Worm (Caenorhabditis elegans) whole organism, late embryonic: ENCODE results near the gene Y102A11A.1.
A peak's percentile ranks its signal among the peaks of the same experiment; 100 is the strongest.

Experiments used
- C38D4.7 ChIP-seq: fragments of 200-800 bp; sonication (Bioruptor generic); optimal IDR thresholded peaks from 2 replicates; lab custom pipeline; 2018; ENCODE audit warnings: mild to moderate bottlenecking, missing genetic modification characterization, moderate library complexity, missing compliant biosample characterization
- F13H6.1 ChIP-seq: sonication (generic microtip); optimal IDR thresholded peaks from 2 replicates; lab custom pipeline; 2016; ENCODE audit warnings: missing genetic modification characterization, missing compliant biosample characterization
- Y22D7AL.16 ChIP-seq: sonication (generic microtip); optimal IDR thresholded peaks from 2 replicates; lab custom pipeline; 2016; ENCODE audit warnings: missing genetic modification characterization, missing compliant biosample characterization
- ama-1 ChIP-seq: fragments of 150-350 bp; optimal IDR thresholded peaks from 2 replicates; lab custom pipeline; 2014
- ceh-14 ChIP-seq: sonication (generic microtip); optimal IDR thresholded peaks from 2 replicates; lab custom pipeline; 2016; ENCODE audit warnings: missing genotype, missing genetic modification characterization, missing compliant biosample characterization
- ceh-19 ChIP-seq: fragments of 200-800 bp; sonication (Bioruptor generic); optimal IDR thresholded peaks from 2 replicates; lab custom pipeline; 2018; ENCODE audit warnings: mild to moderate bottlenecking, missing genetic modification characterization, missing compliant biosample characterization
- ceh-22 ChIP-seq: sonication (generic microtip); optimal IDR thresholded peaks from 2 replicates; lab custom pipeline; 2017; ENCODE audit warnings: missing biosample characterization, missing genetic modification characterization
- ceh-24 ChIP-seq: sonication (generic microtip); optimal IDR thresholded peaks from 2 replicates; lab custom pipeline; 2016; ENCODE audit warnings: mild to moderate bottlenecking, missing genetic modification characterization, missing compliant biosample characterization
- ceh-31 ChIP-seq: sonication (generic microtip); optimal IDR thresholded peaks from 2 replicates; lab custom pipeline; 2016; ENCODE audit warnings: missing genetic modification characterization, missing compliant biosample characterization
- ceh-48 ChIP-seq: sonication (generic microtip); optimal IDR thresholded peaks from 2 replicates; lab custom pipeline; 2016; ENCODE audit warnings: missing genetic modification characterization, inconsistent platforms, missing compliant biosample characterization
- ceh-6 ChIP-seq: fragments of 200-800 bp; sonication (Bioruptor generic); optimal IDR thresholded peaks from 2 replicates; lab custom pipeline; 2018; ENCODE audit warnings: mild to moderate bottlenecking, missing genetic modification characterization, missing compliant biosample characterization
- dmd-4 ChIP-seq: sonication (generic microtip); optimal IDR thresholded peaks from 2 replicates; lab custom pipeline; 2016; ENCODE audit warnings: borderline replicate concordance, missing genetic modification characterization, missing compliant biosample characterization
- dve-1 ChIP-seq: sonication (generic microtip); optimal IDR thresholded peaks from 2 replicates; lab custom pipeline; 2017; ENCODE audit warnings: antibody characterized with exemption, mild to moderate bottlenecking, missing genetic modification characterization, missing compliant biosample characterization
- ets-4 ChIP-seq: sonication (generic microtip); optimal IDR thresholded peaks from 2 replicates; lab custom pipeline; 2016; ENCODE audit warnings: missing genetic modification characterization, missing compliant biosample characterization
- eyg-1 ChIP-seq: sonication (generic microtip); optimal IDR thresholded peaks from 2 replicates; lab custom pipeline; 2016; ENCODE audit warnings: missing genotype, missing genetic modification characterization, missing compliant biosample characterization
- fkh-10 ChIP-seq: fragments of 150-350 bp; optimal IDR thresholded peaks from 2 replicates; lab custom pipeline; 2014; ENCODE audit warnings: missing biosample characterization, missing genetic modification reagents, missing genetic modification characterization
- gmeb-2 ChIP-seq: sonication (generic microtip); optimal IDR thresholded peaks from 2 replicates; lab custom pipeline; 2016; ENCODE audit warnings: missing genetic modification characterization, inconsistent platforms, missing compliant biosample characterization
- hlh-30 ChIP-seq: sonication (generic microtip); optimal IDR thresholded peaks from 2 replicates; lab custom pipeline; 2017; ENCODE audit warnings: antibody characterized with exemption, missing genetic modification characterization, missing compliant biosample characterization; ENCODE audit not compliant: insufficient read depth
- hlh-8 ChIP-seq: sonication (generic microtip); optimal IDR thresholded peaks from 2 replicates; lab custom pipeline; 2016; ENCODE audit warnings: missing genotype, missing genetic modification characterization, missing compliant biosample characterization
- lim-6 ChIP-seq: sonication (generic microtip); optimal IDR thresholded peaks from 2 replicates; lab custom pipeline; 2016; ENCODE audit warnings: missing genetic modification characterization, missing compliant biosample characterization
- lin-11 ChIP-seq: fragments of 200-800 bp; sonication (Bioruptor generic); optimal IDR thresholded peaks from 2 replicates; lab custom pipeline; 2018; ENCODE audit warnings: mild to moderate bottlenecking, missing genetic modification characterization, missing compliant biosample characterization
- nhr-11 ChIP-seq: fragments of 150-350 bp; optimal IDR thresholded peaks from 2 replicates; lab custom pipeline; 2014; ENCODE audit warnings: missing biosample characterization, missing genetic modification characterization
- pag-3 ChIP-seq: sonication (generic microtip); optimal IDR thresholded peaks from 2 replicates; lab custom pipeline; 2016; ENCODE audit warnings: missing compliant biosample characterization, missing genetic modification characterization, borderline replicate concordance
- pax-1 ChIP-seq: fragments of 150-350 bp; optimal IDR thresholded peaks from 2 replicates; lab custom pipeline; 2014; ENCODE audit warnings: missing biosample characterization, missing genetic modification characterization
- pha-2 ChIP-seq: sonication (generic microtip); optimal IDR thresholded peaks from 2 replicates; lab custom pipeline; 2017; ENCODE audit warnings: mild to moderate bottlenecking, missing genetic modification characterization, missing compliant biosample characterization
- pqm-1 ChIP-seq: sonication (generic microtip); optimal IDR thresholded peaks from 2 replicates; lab custom pipeline; 2016; ENCODE audit warnings: missing genetic modification characterization, missing compliant biosample characterization
- ref-2 ChIP-seq: sonication (generic microtip); optimal IDR thresholded peaks from 2 replicates; lab custom pipeline; 2016; ENCODE audit warnings: missing genetic modification characterization, missing compliant biosample characterization
- sox-2 ChIP-seq: fragments of 200-800 bp; sonication (Bioruptor generic); IDR thresholded peaks from 2 replicates; pipeline ENCODE4 v1.3.6; 2022; ENCODE audit warnings: missing genetic modification reagents, missing genetic modification characterization, missing compliant biosample characterization
- syd-9 ChIP-seq: sonication (generic microtip); optimal IDR thresholded peaks from 2 replicates; lab custom pipeline; 2016; ENCODE audit warnings: mild to moderate bottlenecking, missing genetic modification characterization, moderate library complexity, missing compliant biosample characterization
- tbx-2 ChIP-seq: sonication (generic microtip); optimal IDR thresholded peaks from 2 replicates; lab custom pipeline; 2016; ENCODE audit warnings: missing genetic modification characterization, missing compliant biosample characterization
- unc-42 ChIP-seq: sonication (generic microtip); optimal IDR thresholded peaks from 2 replicates; lab custom pipeline; 2016; ENCODE audit warnings: missing genotype, missing genetic modification characterization, missing compliant biosample characterization
- unc-55 ChIP-seq: sonication (generic microtip); optimal IDR thresholded peaks from 2 replicates; lab custom pipeline; 2017; ENCODE audit warnings: missing biosample characterization, missing genetic modification reagents, missing genetic modification characterization
- zip-5 ChIP-seq: sonication (generic microtip); optimal IDR thresholded peaks from 2 replicates; lab custom pipeline; 2016; ENCODE audit warnings: missing genetic modification characterization, missing compliant biosample characterization

Gene Y102A11A.1

ce11 chrX:2043224-2043623 lies 8.4 kb upstream of the Y102A11A.1 start (continued):
- TF ChIP-seq dve-1 (tag; lab: Kevin White, UChicago), result no peak

ce11 chrX:2044541-2045168 lies 7.0 kb upstream of the Y102A11A.1 start:
- TF ChIP-seq C38D4.7, result no peak
- TF ChIP-seq unc-42 (tag; lab: Kevin White, UChicago), result peak; percentile 96
- TF ChIP-seq zip-5 (tag; lab: Kevin White, UChicago), result no peak
- TF ChIP-seq Y22D7AL.16, result no peak
- TF ChIP-seq ceh-6 (GFP tag; lab: Kevin White, UChicago), result no peak
- TF ChIP-seq syd-9 (tag; lab: Kevin White, UChicago), result no peak
- no peak for TF ChIP-seq gmeb-2 (tag; lab: Kevin White, UChicago)
- TF ChIP-seq lim-6 (tag; lab: Kevin White, UChicago), result no peak
- TF ChIP-seq dmd-4 (tag; lab: Kevin White, UChicago), result no peak
- peak; percentile 55 for TF ChIP-seq sox-2 (GFP tag; lab: Robert Waterston, UW)
- TF ChIP-seq ceh-31 (tag; lab: Kevin White, UChicago), result peak; percentile 45
- TF ChIP-seq eyg-1, result no peak
- TF ChIP-seq ceh-19, result no peak
- TF ChIP-seq pqm-1 (tag; lab: Kevin White, UChicago), result no peak
- TF ChIP-seq ama-1 (lab: Kevin White, UChicago), result no peak

- TF ChIP-seq unc-42 (tag; lab: Kevin White, UChicago), result peak; percentile 74
- no peak for TF ChIP-seq lim-6 (tag; lab: Kevin White, UChicago)
Measured at ce11 chrX:2045603-2046002, 6.0 kb upstream of the Y102A11A.1 start.

- no peak for TF ChIP-seq ceh-14 (tag; lab: Kevin White, UChicago)
- TF ChIP-seq hlh-8 (tag; lab: Kevin White, UChicago), result no peak
- TF ChIP-seq dmd-4 (tag; lab: Kevin White, UChicago), result no peak
- no peak for TF ChIP-seq pag-3 (tag; lab: Kevin White, UChicago)
- peak; percentile 9 for TF ChIP-seq ref-2 (tag; lab: Kevin White, UChicago)
- peak; percentile 99 for TF ChIP-seq unc-55 (GFP tag; lab: Kevin White, UChicago)
- TF ChIP-seq hlh-30 (tag; lab: Kevin White, UChicago), result no peak
- TF ChIP-seq dve-1 (tag; lab: Kevin White, UChicago), result no peak
- no peak for TF ChIP-seq ets-4
- no peak for TF ChIP-seq unc-42 (tag; lab: Kevin White, UChicago)
- TF ChIP-seq pha-2 (tag; lab: Kevin White, UChicago), result no peak
- TF ChIP-seq ceh-24 (tag; lab: Kevin White, UChicago), result no peak
Measured at ce11 chrX:2046124-2046722, 5.4 kb upstream of the Y102A11A.1 start, which contains the start of gene igcm-4. Gene igcm-4 (minus strand): TSS chrX:2046360.

- no peak for TF ChIP-seq F13H6.1 (tag; lab: Kevin White, UChicago)
- TF ChIP-seq pha-2 (tag; lab: Kevin White, UChicago), result peak; percentile 19
- TF ChIP-seq lin-11, result no peak
- peak; percentile 66 for TF ChIP-seq unc-55 (GFP tag; lab: Kevin White, UChicago)
- TF ChIP-seq ceh-22 (tag; lab: Kevin White, UChicago), result peak; percentile 66
- TF ChIP-seq fkh-10, result no peak
- TF ChIP-seq unc-42 (tag; lab: Kevin White, UChicago), result no peak
- TF ChIP-seq tbx-2 (tag; lab: Kevin White, UChicago), result no peak
- no peak for TF ChIP-seq ceh-48
- TF ChIP-seq pax-1, result no peak
- TF ChIP-seq lim-6 (tag; lab: Kevin White, UChicago), result no peak
- TF ChIP-seq nhr-11 (tag; lab: Kevin White, UChicago), result no peak
Measured at ce11 chrX:2047208-2047946, 4.2 kb upstream of the Y102A11A.1 start.
